Worm (Caenorhabditis elegans) whole organism, L4 larva: Measurements from ENCODE around the gene R03D7.15.

Source experiments
- aha-1 ChIP-seq: fragments of 150-350 bp; peaks from one replicate; lab custom pipeline; 2014; ENCODE audit warnings: missing biosample characterization, missing genetic modification characterization
- ceh-32 ChIP-seq: sonication (generic microtip); optimal IDR thresholded peaks from 2 replicates; lab custom pipeline; 2016; ENCODE audit warnings: mild to moderate bottlenecking, missing genetic modification characterization, missing compliant biosample characterization; ENCODE audit not compliant: poor library complexity
- daf-8 ChIP-seq: fragments of 200-800 bp; sonication (Bioruptor generic); IDR thresholded peaks from 2 replicates; pipeline ENCODE4 v1.3.6; 2022; ENCODE audit warnings: missing genetic modification characterization, missing compliant biosample characterization
- jun-1 ChIP-seq: fragments of 150-350 bp; optimal IDR thresholded peaks from 2 replicates; lab custom pipeline; 2014; ENCODE audit warnings: missing biosample characterization, missing genetic modification reagents, missing genetic modification characterization
- mdl-1 ChIP-seq, 2 experiments: fragments of 150-350 bp in 1 of 2; sonication (generic microtip) in 1 of 2; optimal IDR thresholded peaks; 2 replicates each; lab custom pipeline; 2014 to 2017; ENCODE audit warnings: missing biosample characterization in 2 of 2, missing genetic modification characterization in 2 of 2
- mdt-29 ChIP-seq: fragments of 200-800 bp; sonication (Bioruptor generic); IDR thresholded peaks from 2 replicates; pipeline ENCODE4 v1.3.6; 2022; ENCODE audit warnings: missing genetic modification reagents, missing genetic modification characterization, missing compliant biosample characterization
- nhr-10 ChIP-seq: fragments of 150-350 bp; optimal IDR thresholded peaks from 2 replicates; lab custom pipeline; 2014; ENCODE audit warnings: missing biosample characterization, missing genetic modification characterization
- nhr-102 ChIP-seq: sonication (generic microtip); optimal IDR thresholded peaks from 2 replicates; lab custom pipeline; 2016; ENCODE audit warnings: mild to moderate bottlenecking, missing genetic modification characterization, moderate library complexity, missing compliant biosample characterization
- nhr-6 ChIP-seq: fragments of 150-350 bp; optimal IDR thresholded peaks from 2 replicates; lab custom pipeline; 2014; ENCODE audit warnings: missing biosample characterization, missing genetic modification characterization
- nhr-76 ChIP-seq: fragments of 150-350 bp; optimal IDR thresholded peaks from 2 replicates; lab custom pipeline; 2014; ENCODE audit warnings: missing biosample characterization, missing genetic modification characterization
- nhr-77 ChIP-seq: fragments of 150-350 bp; optimal IDR thresholded peaks from 2 replicates; lab custom pipeline; 2014; ENCODE audit warnings: missing biosample characterization, missing genetic modification characterization
- pqm-1 ChIP-seq: sonication (generic microtip); optimal IDR thresholded peaks from 2 replicates; lab custom pipeline; 2017; ENCODE audit warnings: missing biosample characterization, missing genetic modification characterization
- spr-3 ChIP-seq: fragments of 200-800 bp; sonication (Bioruptor generic); optimal IDR thresholded peaks from 2 replicates; lab custom pipeline; 2018; ENCODE audit warnings: mild to moderate bottlenecking, missing genetic modification characterization, missing compliant biosample characterization
- zfp-2 ChIP-seq: sonication (generic microtip); optimal IDR thresholded peaks from 2 replicates; lab custom pipeline; 2016; ENCODE audit warnings: mild to moderate bottlenecking, missing genetic modification characterization, missing compliant biosample characterization

DNA sequence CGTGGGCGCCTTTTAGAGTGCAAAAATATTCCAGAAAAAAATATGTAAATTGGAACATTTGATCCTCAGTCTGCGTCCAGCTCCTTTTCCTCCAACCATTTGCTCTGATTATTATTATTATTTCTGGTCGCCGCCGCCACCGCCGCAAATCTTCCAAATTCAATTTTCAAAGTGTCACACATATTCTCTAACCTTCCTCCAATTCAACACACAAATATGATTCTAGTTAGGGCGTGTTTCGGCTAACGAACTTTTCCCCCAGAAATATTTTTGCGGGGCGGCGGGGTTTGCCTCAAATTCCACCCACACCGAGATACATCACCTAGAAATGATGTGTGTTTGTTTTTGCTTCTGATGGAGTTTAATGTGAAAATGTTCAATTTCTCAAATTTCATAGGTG, 29.7 kb downstream of the R03D7.15 start:
- no peak for TF ChIP-seq pqm-1 (tag; lab: Kevin White, UChicago)
- no peak for TF ChIP-seq daf-8 (GFP tag; lab: Robert Waterston, UW)
- no peak for TF ChIP-seq nhr-76 (tag; lab: Kevin White, UChicago)
- TF ChIP-seq nhr-6 (tag; lab: Kevin White, UChicago) = no peak
- TF ChIP-seq spr-3 (GFP tag; lab: Kevin White, UChicago) = no peak
- no peak for TF ChIP-seq nhr-10 (tag; lab: Kevin White, UChicago)
- TF ChIP-seq mdt-29 = no peak
- no peak for TF ChIP-seq nhr-77 (tag; lab: Kevin White, UChicago)
- no peak for TF ChIP-seq aha-1 (tag; lab: Kevin White, UChicago)
- no peak for TF ChIP-seq mdl-1 (tag; optimal IDR thresholded peaks at IDR 0.05; lab: Kevin White, UChicago)
- no peak for TF ChIP-seq nhr-102 (tag; lab: Kevin White, UChicago)
- no peak for TF ChIP-seq ceh-32 (tag; lab: Kevin White, UChicago)
- no peak for TF ChIP-seq zfp-2 (tag; lab: Kevin White, UChicago)
- TF ChIP-seq jun-1 (tag; lab: Kevin White, UChicago) = no peak
